Fruit fly (Drosophila melanogaster): Measurements from ENCODE around the gene Sems.

dm6 chr3L:20974600-20974999, 18.1 kb upstream of the Sems start, which contains the start of gene CG33286:
- TF ChIP-seq Dfd (GFP tag; optimal IDR thresholded peaks at IDR 0.05): no peak
- no peak for TF ChIP-seq sage (GFP tag; optimal IDR thresholded peaks at IDR 0.05)
- TF ChIP-seq fru (GFP tag; optimal IDR thresholded peaks at IDR 0.05): no peak
- no peak for TF ChIP-seq usp (GFP tag; optimal IDR thresholded peaks at IDR 0.05)
- TF ChIP-seq Abd-B (GFP tag; optimal IDR thresholded peaks at IDR 0.05): no peak
- TF ChIP-seq CrebA (GFP tag; optimal IDR thresholded peaks at IDR 0.05; ENCODE audit: borderline replicate concordance): no peak
- TF ChIP-seq Myc (optimal IDR thresholded peaks at IDR 0.05): no peak
- TF ChIP-seq psq (GFP tag; optimal IDR thresholded peaks at IDR 0.05): no peak
- TF ChIP-seq dl (GFP tag; optimal IDR thresholded peaks at IDR 0.05; ENCODE audit: insufficient read depth in 1 of 2, partially characterized antibody in 2 of 2): no peak
- TF ChIP-seq pan (optimal IDR thresholded peaks at IDR 0.05): no peak
- no peak for TF ChIP-seq N (GFP tag; optimal IDR thresholded peaks at IDR 0.05)
- TF ChIP-seq CG32264 (GFP tag; optimal IDR thresholded peaks at IDR 0.05): no peak
- no peak for TF ChIP-seq OdsH (GFP tag; optimal IDR thresholded peaks at IDR 0.05)
- no peak for TF ChIP-seq Mio (GFP tag; optimal IDR thresholded peaks at IDR 0.05)
